Fruit fly (Drosophila melanogaster): ENCODE results near the gene CG5445.

Gene CG5445

dm6 chrX:17336335-17336734 is 54.0 kb downstream of the CG5445 start:
- TF ChIP-seq Abd-B (GFP tag; optimal IDR thresholded peaks at IDR 0.05) (no peak), CG32264 (GFP tag; optimal IDR thresholded peaks at IDR 0.05) (no peak), Dif (GFP tag; optimal IDR thresholded peaks at IDR 0.05; ENCODE audit: partially characterized antibody) (no peak), Mio (GFP tag; optimal IDR thresholded peaks at IDR 0.05) (no peak), dsf (GFP tag; optimal IDR thresholded peaks at IDR 0.05; ENCODE audit: borderline replicate concordance) (no peak), fru (GFP tag; optimal IDR thresholded peaks at IDR 0.05) (no peak), N (GFP tag; optimal IDR thresholded peaks at IDR 0.05) (no peak), Jra (GFP tag; optimal IDR thresholded peaks at IDR 0.05) (no peak), psq (GFP tag; optimal IDR thresholded peaks at IDR 0.05) (no peak), woc (GFP tag; optimal IDR thresholded peaks at IDR 0.05) (no peak), rgr (GFP tag; optimal IDR thresholded peaks at IDR 0.05) (no peak), h (GFP tag; optimal IDR thresholded peaks at IDR 0.05) (no peak), HLH106 (tag; optimal IDR thresholded peaks at IDR 0.05) (no peak), CrebA (GFP tag; optimal IDR thresholded peaks at IDR 0.05; ENCODE audit: borderline replicate concordance) (no peak)

- no peak for TF ChIP-seq dsf (GFP tag; optimal IDR thresholded peaks at IDR 0.05; ENCODE audit: borderline replicate concordance)
- no peak for TF ChIP-seq rgr (GFP tag; optimal IDR thresholded peaks at IDR 0.05)
- TF ChIP-seq tai (GFP tag; optimal IDR thresholded peaks at IDR 0.05), result no peak
- no peak for TF ChIP-seq CG32264 (GFP tag; optimal IDR thresholded peaks at IDR 0.05)
- no peak for TF ChIP-seq fru (GFP tag; optimal IDR thresholded peaks at IDR 0.05)
- TF ChIP-seq Rel (GFP tag; optimal IDR thresholded peaks at IDR 0.05), result no peak
- no peak for TF ChIP-seq Rel (tag; optimal IDR thresholded peaks at IDR 0.05)
Observed at dm6 chrX:17339693-17340092, 57.4 kb downstream of the CG5445 start.

dm6 chrX:17345806-17346424 is 63.6 kb downstream of the CG5445 start:
- TF ChIP-seq fru (GFP tag; optimal IDR thresholded peaks at IDR 0.05), result no peak
- TF ChIP-seq Vsx2 (GFP tag; optimal IDR thresholded peaks at IDR 0.05; ENCODE audit: partially characterized antibody), result peak; percentile 36
- no peak for TF ChIP-seq GATAd (GFP tag; optimal IDR thresholded peaks at IDR 0.05)

dm6 chrX:17351554-17351953 is 69.3 kb downstream of the CG5445 start:
- TF ChIP-seq woc (GFP tag; optimal IDR thresholded peaks at IDR 0.05) (peak; percentile 43), fru (GFP tag; optimal IDR thresholded peaks at IDR 0.05) (peak; percentile 52), dmrt93B (GFP tag; optimal IDR thresholded peaks at IDR 0.05) (no peak), Mio (GFP tag; optimal IDR thresholded peaks at IDR 0.05) (no peak), foxo (GFP tag; optimal IDR thresholded peaks at IDR 0.05) (peak in 1 of 2 experiments; percentile 48), Vsx2 (GFP tag; optimal IDR thresholded peaks at IDR 0.05; ENCODE audit: partially characterized antibody) (no peak), h (GFP tag; optimal IDR thresholded peaks at IDR 0.05) (peak; percentile 49), OdsH (GFP tag; optimal IDR thresholded peaks at IDR 0.05) (peak; percentile 9), Sp1 (GFP tag; optimal IDR thresholded peaks at IDR 0.05) (peak; percentile 45), HLH106 (tag; optimal IDR thresholded peaks at IDR 0.05) (peak; percentile 49), ey (GFP tag; optimal IDR thresholded peaks at IDR 0.05) (peak; percentile 56), psq (GFP tag; optimal IDR thresholded peaks at IDR 0.05) (peak; percentile 30), rgr (GFP tag; optimal IDR thresholded peaks at IDR 0.05) (peak; percentile 17)

dm6 chrX:17352937-17353336 is 70.6 kb downstream of the CG5445 start:
- TF ChIP-seq woc (GFP tag; optimal IDR thresholded peaks at IDR 0.05) (no peak), dsf (GFP tag; optimal IDR thresholded peaks at IDR 0.05; ENCODE audit: borderline replicate concordance) (no peak), usp (GFP tag; optimal IDR thresholded peaks at IDR 0.05) (no peak), Hr78 (GFP tag; optimal IDR thresholded peaks at IDR 0.05) (no peak), HLH106 (tag; optimal IDR thresholded peaks at IDR 0.05) (no peak), pan (optimal IDR thresholded peaks at IDR 0.05) (no peak), br (GFP tag; optimal IDR thresholded peaks at IDR 0.05) (no peak), Dif (GFP tag; optimal IDR thresholded peaks at IDR 0.05; ENCODE audit: partially characterized antibody) (no peak), tai (GFP tag; optimal IDR thresholded peaks at IDR 0.05) (no peak), jim (GFP tag; optimal IDR thresholded peaks at IDR 0.05) (no peak), CG32264 (GFP tag; optimal IDR thresholded peaks at IDR 0.05) (no peak), lola (GFP tag; optimal IDR thresholded peaks at IDR 0.05) (no peak), Dfd (GFP tag; optimal IDR thresholded peaks at IDR 0.05) (no peak), brk (GFP tag; optimal IDR thresholded peaks at IDR 0.05) (no peak), ey (GFP tag; optimal IDR thresholded peaks at IDR 0.05) (no peak), Rel (GFP tag; optimal IDR thresholded peaks at IDR 0.05) (no peak), Rel (tag; optimal IDR thresholded peaks at IDR 0.05) (no peak), rgr (GFP tag; optimal IDR thresholded peaks at IDR 0.05) (no peak), psq (GFP tag; optimal IDR thresholded peaks at IDR 0.05) (no peak), dmrt93B (GFP tag; optimal IDR thresholded peaks at IDR 0.05) (no peak), N (GFP tag; optimal IDR thresholded peaks at IDR 0.05) (no peak)
